Worm (Caenorhabditis elegans) whole organism, L4 larva: Measurements from ENCODE around the gene Y59A8B.8.

ENCODE experiments used
- D1046.2 ChIP-seq: fragments of 200-800 bp; sonication (Bioruptor generic); IDR thresholded peaks from 2 replicates; pipeline ENCODE4 v1.3.6; 2022; ENCODE audit warnings: missing genetic modification characterization, missing compliant biosample characterization
- T20F7.1 ChIP-seq: fragments of 200-800 bp; sonication (Bioruptor generic); optimal IDR thresholded peaks from 2 replicates; lab custom pipeline; 2018; ENCODE audit warnings: mild to moderate bottlenecking, missing genetic modification characterization, missing compliant biosample characterization
- T26A8.4 ChIP-seq: fragments of 200-800 bp; sonication (Bioruptor generic); IDR thresholded peaks from 2 replicates; pipeline ENCODE4 v1.3.6; 2022; ENCODE audit warnings: missing genetic modification characterization, missing compliant biosample characterization
- Y105C5A.15 ChIP-seq: fragments of 200-800 bp; sonication (Bioruptor generic); IDR thresholded peaks from 2 replicates; pipeline ENCODE4 v1.3.6; 2022; ENCODE audit warnings: missing genetic modification characterization, missing compliant biosample characterization
- Y5F2A.4 ChIP-seq: fragments of 200-800 bp; sonication (Bioruptor generic); optimal IDR thresholded peaks from 2 replicates; lab custom pipeline; 2018; ENCODE audit warnings: mild to moderate bottlenecking, missing genetic modification characterization, missing compliant biosample characterization
- aha-1 ChIP-seq: fragments of 150-350 bp; peaks from one replicate; lab custom pipeline; 2014; ENCODE audit warnings: missing biosample characterization, missing genetic modification characterization
- attf-4 ChIP-seq: sonication (generic microtip); optimal IDR thresholded peaks from 3 replicates; lab custom pipeline; 2017; ENCODE audit warnings: missing biosample characterization, missing genetic modification characterization
- ceh-44 ChIP-seq: fragments of 200-800 bp; sonication (Bioruptor generic); IDR thresholded peaks from 2 replicates; pipeline ENCODE4 v1.3.6; 2022; ENCODE audit warnings: missing genetic modification reagents, missing genetic modification characterization, missing compliant biosample characterization
- ceh-82 ChIP-seq: sonication (generic microtip); optimal IDR thresholded peaks from 2 replicates; lab custom pipeline; 2017; ENCODE audit warnings: missing biosample characterization, missing genetic modification characterization
- cey-2 ChIP-seq: sonication (generic microtip); optimal IDR thresholded peaks from 3 replicates; lab custom pipeline; 2017; ENCODE audit warnings: missing genetic modification characterization, mild to moderate bottlenecking, missing compliant biosample characterization, antibody characterized with exemption, borderline replicate concordance; ENCODE audit not compliant: insufficient read depth
- ctbp-1 ChIP-seq: fragments of 200-800 bp; sonication (Bioruptor generic); IDR thresholded peaks from 2 replicates; pipeline ENCODE4 v1.3.6; 2022; ENCODE audit warnings: missing genetic modification reagents, missing genetic modification characterization, missing compliant biosample characterization
- daf-12 ChIP-seq: fragments of 150-350 bp; optimal IDR thresholded peaks from 2 replicates; lab custom pipeline; 2014; ENCODE audit warnings: missing biosample characterization, missing genetic modification reagents, missing genetic modification characterization
- daf-16 ChIP-seq, 3 experiments: sonication (generic microtip); optimal IDR thresholded peaks; 2 replicates each; lab custom pipeline; 2016 to 2017; ENCODE audit warnings: missing genetic modification characterization in 3 of 3, missing genetic modification reagents in 3 of 3, mild to moderate bottlenecking in 2 of 3, missing compliant biosample characterization in 2 of 3, missing biosample characterization in 1 of 3, moderate library complexity in 1 of 3
- dmd-9 ChIP-seq: fragments of 200-800 bp; sonication (Bioruptor generic); IDR thresholded peaks from 2 replicates; pipeline ENCODE4 v1.3.6; 2022; ENCODE audit warnings: missing genetic modification reagents, missing genetic modification characterization, missing compliant biosample characterization
- dpl-1 ChIP-seq: fragments of 150-350 bp; optimal IDR thresholded peaks from 2 replicates; lab custom pipeline; 2014; ENCODE audit warnings: missing biosample characterization, missing genetic modification reagents, missing genetic modification characterization
- gei-8 ChIP-seq: fragments of 200-800 bp; sonication (Bioruptor generic); optimal IDR thresholded peaks from 2 replicates; lab custom pipeline; 2018; ENCODE audit warnings: mild to moderate bottlenecking, missing genetic modification characterization, missing compliant biosample characterization
- hlh-30 ChIP-seq: sonication (generic microtip); optimal IDR thresholded peaks from 2 replicates; lab custom pipeline; 2017; ENCODE audit warnings: antibody characterized with exemption, mild to moderate bottlenecking, missing genetic modification characterization, missing compliant biosample characterization; ENCODE audit not compliant: insufficient read depth
- hmg-1.1 ChIP-seq: fragments of 200-800 bp; sonication (Bioruptor generic); IDR thresholded peaks from 2 replicates; pipeline ENCODE4 v1.3.6; 2022; ENCODE audit warnings: missing genetic modification reagents, missing genetic modification characterization, missing compliant biosample characterization
- jun-1 ChIP-seq: fragments of 150-350 bp; optimal IDR thresholded peaks from 2 replicates; lab custom pipeline; 2014; ENCODE audit warnings: missing biosample characterization, missing genetic modification reagents, missing genetic modification characterization
- lin-1 ChIP-seq: fragments of 200-800 bp; sonication (Bioruptor generic); IDR thresholded peaks from 2 replicates; pipeline ENCODE4 v1.3.6; 2022; ENCODE audit warnings: missing genetic modification reagents, missing genetic modification characterization, missing compliant biosample characterization
- lin-15B ChIP-seq: fragments of 150-350 bp; sonication (generic microtip); optimal IDR thresholded peaks from 3 replicates; lab custom pipeline; 2014; ENCODE audit warnings: missing biosample characterization, missing genetic modification characterization
- lin-38 ChIP-seq: fragments of 200-800 bp; sonication (Bioruptor generic); IDR thresholded peaks from 2 replicates; pipeline ENCODE4 v1.3.6; 2022; ENCODE audit warnings: missing genetic modification reagents, missing genetic modification characterization, missing compliant biosample characterization
- lin-39 ChIP-seq: fragments of 150-350 bp; optimal IDR thresholded peaks from 2 replicates; lab custom pipeline; 2014; ENCODE audit warnings: missing biosample characterization, missing genetic modification reagents, missing genetic modification characterization
- lsy-2 ChIP-seq, 2 experiments: fragments of 150-350 bp in 1 of 2; sonication (generic microtip) in 1 of 2; optimal IDR thresholded peaks; 2 replicates each; lab custom pipeline; 2014 to 2017; ENCODE audit warnings: missing biosample characterization in 2 of 2, missing genetic modification characterization in 2 of 2
- mep-1 ChIP-seq: fragments of 150-350 bp; sonication (generic microtip); optimal IDR thresholded peaks from 3 replicates; lab custom pipeline; 2014; ENCODE audit warnings: missing biosample characterization, missing genetic modification characterization
- mxl-3 ChIP-seq: fragments of 200-800 bp; sonication (Bioruptor generic); optimal IDR thresholded peaks from 2 replicates; lab custom pipeline; 2018; ENCODE audit warnings: mild to moderate bottlenecking, missing genetic modification characterization, missing compliant biosample characterization
- nhr-28 ChIP-seq: fragments of 150-350 bp; optimal IDR thresholded peaks from 2 replicates; lab custom pipeline; 2014; ENCODE audit warnings: missing biosample characterization, missing genetic modification characterization
- nhr-77 ChIP-seq: fragments of 150-350 bp; optimal IDR thresholded peaks from 2 replicates; lab custom pipeline; 2014; ENCODE audit warnings: missing biosample characterization, missing genetic modification characterization
- skn-1 ChIP-seq: fragments of 150-350 bp; optimal IDR thresholded peaks from 2 replicates; lab custom pipeline; 2014; ENCODE audit warnings: missing biosample characterization, missing genetic modification characterization
- snpc-1.2 ChIP-seq: fragments of 200-800 bp; sonication (Bioruptor generic); IDR thresholded peaks from 2 replicates; pipeline ENCODE4 v1.3.6; 2022; ENCODE audit warnings: missing genetic modification reagents, missing genetic modification characterization, missing compliant biosample characterization
- snpc-4 ChIP-seq: fragments of 150-350 bp; optimal IDR thresholded peaks from 2 replicates; lab custom pipeline; 2014; ENCODE audit warnings: missing biosample characterization, missing genetic modification characterization
- spr-1 ChIP-seq: sonication (generic microtip); optimal IDR thresholded peaks from 2 replicates; lab custom pipeline; 2016; ENCODE audit warnings: mild to moderate bottlenecking, missing genetic modification characterization, missing compliant biosample characterization
- spr-3 ChIP-seq: fragments of 200-800 bp; sonication (Bioruptor generic); optimal IDR thresholded peaks from 2 replicates; lab custom pipeline; 2018; ENCODE audit warnings: mild to moderate bottlenecking, missing genetic modification characterization, missing compliant biosample characterization
- tag-97 ChIP-seq: fragments of 200-800 bp; sonication (Bioruptor generic); IDR thresholded peaks from 2 replicates; pipeline ENCODE4 v1.3.6; 2022; ENCODE audit warnings: missing genetic modification characterization, missing compliant biosample characterization
- tra-1 ChIP-seq: fragments of 200-800 bp; sonication (Bioruptor generic); IDR thresholded peaks from 2 replicates; pipeline ENCODE4 v1.3.6; 2022; ENCODE audit warnings: missing genetic modification reagents, missing genetic modification characterization, missing compliant biosample characterization
- unc-62 ChIP-seq, 3 experiments: fragments of 150-350 bp in 1 of 3; sonication (generic microtip); optimal IDR thresholded peaks in 2 of 3; peaks in 1 of 3; 1 replicate in 1 of 3; 2 replicates in 2 of 3; lab custom pipeline; 2014 to 2017; ENCODE audit warnings: missing biosample characterization in 3 of 3, missing genetic modification characterization in 3 of 3, missing genetic modification reagents in 3 of 3, missing genotype in 1 of 3
- vab-7 ChIP-seq: fragments of 200-800 bp; sonication (Bioruptor generic); IDR thresholded peaks from 2 replicates; pipeline ENCODE4 v1.3.6; 2022; ENCODE audit warnings: missing genetic modification reagents, missing genetic modification characterization, missing compliant biosample characterization
- zfp-2 ChIP-seq: sonication (generic microtip); optimal IDR thresholded peaks from 2 replicates; lab custom pipeline; 2016; ENCODE audit warnings: mild to moderate bottlenecking, missing genetic modification characterization, missing compliant biosample characterization
- ztf-7 ChIP-seq: fragments of 150-350 bp; optimal IDR thresholded peaks from 2 replicates; lab custom pipeline; 2014; ENCODE audit warnings: missing biosample characterization, missing genetic modification characterization

Gene Y59A8B.8

DNA sequence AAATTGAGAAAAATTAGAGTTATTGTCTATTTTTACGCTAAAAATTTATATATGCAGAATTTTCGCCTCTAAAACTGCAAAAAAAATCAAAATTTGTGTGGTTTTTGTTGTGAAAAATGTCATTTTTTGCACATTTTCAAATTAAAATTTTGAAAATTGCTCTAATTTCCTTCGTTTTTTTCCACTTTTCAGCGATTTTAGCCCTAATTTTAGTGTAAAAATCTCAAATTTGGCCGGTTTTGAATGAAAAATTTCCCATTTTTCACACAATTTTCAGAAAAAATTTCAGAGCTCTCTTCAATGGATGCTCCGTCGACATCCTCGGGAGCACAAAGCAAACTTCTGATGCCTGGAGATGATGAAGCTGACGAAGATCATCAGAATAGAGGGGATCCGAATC lies 32.3 kb upstream of the Y59A8B.8 start, which contains the start of gene par-4:
Gene par-4 (plus strand): TSS at position 301 of the 400 bp plus-strand sequence.
- TF ChIP-seq nhr-77 (tag; lab: Kevin White, UChicago) (no peak), T26A8.4 (GFP tag; lab: Robert Waterston, UW) (no peak), lin-1 (GFP tag; lab: Robert Waterston, UW) (no peak), unc-62 (GFP tag; optimal IDR thresholded peaks at IDR 0.05 in 1 of 2; lab: Kevin White, UChicago) (no peak), unc-62 (tag; optimal IDR thresholded peaks at IDR 0.05; lab: Kevin White, UChicago) (no peak), mxl-3 (no peak), Y5F2A.4 (GFP tag; lab: Kevin White, UChicago) (no peak), ceh-44 (GFP tag; lab: Robert Waterston, UW) (no peak), ceh-82 (tag; lab: Kevin White, UChicago) (no peak), lin-39 (no peak), dpl-1 (no peak), Y105C5A.15 (GFP tag; lab: Robert Waterston, UW) (no peak), spr-1 (tag; lab: Kevin White, UChicago) (no peak), skn-1 (tag; lab: Kevin White, UChicago) (no peak), dmd-9 (no peak), lin-15B (no peak)
- TF ChIP-seq, all 104 proteins: peak for 0

DNA sequence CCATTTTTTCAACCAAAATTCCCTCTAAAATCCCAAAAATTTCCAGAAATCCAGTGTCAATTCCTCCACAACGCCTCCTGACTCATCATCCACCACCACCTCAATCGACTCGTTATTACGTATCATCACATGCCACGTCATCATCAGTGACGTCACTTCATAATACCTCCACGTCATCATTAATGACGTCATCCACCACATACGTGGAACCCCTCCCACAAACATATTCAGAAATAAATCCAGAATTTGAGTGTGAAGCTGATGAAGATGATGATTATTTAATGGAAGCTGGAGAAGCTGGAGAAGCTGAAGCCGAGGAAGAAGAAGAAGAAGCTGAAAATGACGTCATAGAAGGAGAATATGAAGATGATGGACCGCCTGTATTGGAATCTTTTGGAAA lies 27.8 kb upstream of the Y59A8B.8 start:
- TF ChIP-seq attf-4 (tag; lab: Kevin White, UChicago) (no peak), daf-12 (tag; lab: Kevin White, UChicago) (no peak), D1046.2 (GFP tag; lab: Robert Waterston, UW) (no peak), aha-1 (tag; lab: Kevin White, UChicago) (no peak), ctbp-1 (GFP tag; lab: Robert Waterston, UW) (no peak), lin-39 (no peak), lsy-2 (tag; optimal IDR thresholded peaks at IDR 0.05; lab: Kevin White, UChicago) (no peak)
- TF ChIP-seq, all 104 proteins: peak for 0

DNA sequence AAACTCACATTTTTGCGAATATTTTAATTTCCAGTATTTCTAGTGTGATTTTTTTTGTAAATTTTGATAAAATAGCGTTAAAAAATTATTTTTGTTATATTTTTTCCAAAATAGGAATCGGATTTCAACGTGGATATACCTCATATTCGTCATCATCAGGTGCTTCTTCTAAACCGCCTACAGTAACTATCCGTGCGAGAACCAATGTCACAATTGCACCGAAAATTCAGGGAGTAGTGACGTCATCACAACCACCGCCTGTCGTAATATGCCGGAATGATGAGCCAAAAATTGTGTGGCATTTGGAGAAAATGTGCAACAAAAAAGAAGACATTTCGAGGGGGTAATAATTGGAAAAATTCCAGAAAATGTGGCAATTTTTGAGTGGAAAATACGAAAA lies 25.1 kb upstream of the Y59A8B.8 start:
- TF ChIP-seq aha-1 (tag; lab: Kevin White, UChicago) (peak; percentile 20), tag-97 (GFP tag; lab: Robert Waterston, UW) (no peak)

DNA sequence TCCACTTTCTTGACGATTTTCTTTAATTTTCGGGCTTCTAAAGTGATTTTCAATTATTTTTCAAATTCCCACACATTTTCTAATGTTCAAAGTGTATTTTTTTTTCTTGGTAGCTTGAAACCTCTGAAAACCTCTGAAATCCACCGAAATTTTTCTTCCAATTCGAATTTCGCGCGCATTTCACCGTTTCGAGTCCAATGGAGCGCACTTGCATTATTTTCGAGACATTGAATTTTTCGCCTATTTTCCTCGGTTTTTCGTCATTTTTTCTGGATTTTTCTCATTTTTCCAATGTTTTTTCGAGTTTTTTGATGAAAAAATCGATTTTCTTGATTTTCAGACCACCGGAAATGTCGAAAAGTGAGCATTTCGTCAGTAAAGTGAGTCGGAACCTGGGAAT lies 20.7 kb upstream of the Y59A8B.8 start, which contains the start of gene slr-2:
Gene slr-2 (plus strand): TSS at position 341 of the 400 bp plus-strand sequence.
- peak; percentile 96 for TF ChIP-seq lin-38
- TF ChIP-seq ceh-82 (tag; lab: Kevin White, UChicago), result no peak
- TF ChIP-seq ztf-7 (tag; lab: Kevin White, UChicago), result no peak
- no peak for TF ChIP-seq gei-8 (GFP tag; lab: Kevin White, UChicago)
- peak in 1 of 2 experiments; percentile 53 for TF ChIP-seq lsy-2 (tag; optimal IDR thresholded peaks at IDR 0.05; lab: Kevin White, UChicago)
- TF ChIP-seq hlh-30 (tag; lab: Kevin White, UChicago), result peak; percentile 33
- no peak for TF ChIP-seq jun-1 (tag; lab: Kevin White, UChicago)
- peak; percentile 95 for TF ChIP-seq dpl-1
- TF ChIP-seq tra-1 (GFP tag; lab: Robert Waterston, UW), result no peak
- no peak for TF ChIP-seq spr-3 (GFP tag; lab: Kevin White, UChicago)
- no peak for TF ChIP-seq mxl-3
- peak in 1 of 2 experiments; percentile 1 for TF ChIP-seq unc-62 (GFP tag; optimal IDR thresholded peaks at IDR 0.05 in 1 of 2; lab: Kevin White, UChicago)
- no peak for TF ChIP-seq unc-62 (tag; optimal IDR thresholded peaks at IDR 0.05; lab: Kevin White, UChicago)
- TF ChIP-seq snpc-1.2, result no peak
- no peak for TF ChIP-seq daf-16 (GFP tag; optimal IDR thresholded peaks at IDR 0.05; lab: Kevin White, UChicago)
- no peak for TF ChIP-seq daf-16 (tag; optimal IDR thresholded peaks at IDR 0.05; lab: Kevin White, UChicago)
- no peak for TF ChIP-seq attf-4 (tag; lab: Kevin White, UChicago)
- TF ChIP-seq T20F7.1 (GFP tag; lab: Kevin White, UChicago), result no peak
- no peak for TF ChIP-seq cey-2 (tag; lab: Kevin White, UChicago)
- TF ChIP-seq Y5F2A.4 (GFP tag; lab: Kevin White, UChicago), result no peak
- TF ChIP-seq snpc-4 (tag; lab: Kevin White, UChicago), result no peak
- no peak for TF ChIP-seq vab-7 (GFP tag; lab: Robert Waterston, UW)
- TF ChIP-seq zfp-2 (tag; lab: Kevin White, UChicago), result no peak
- peak; percentile 44 for TF ChIP-seq nhr-28 (tag; lab: Kevin White, UChicago)
- peak; percentile 51; the same call in 1 of the 2 replicates for TF ChIP-seq hmg-1.1
- peak; percentile 45 for TF ChIP-seq mep-1
- TF ChIP-seq nhr-77 (tag; lab: Kevin White, UChicago), result no peak
